Worm (Caenorhabditis elegans) whole organism, L1 larva: ENCODE measurements around the gene aqp-11.

ENCODE experiments used
- C34B4.2 ChIP-seq: sonication (generic microtip); optimal IDR thresholded peaks from 2 replicates; lab custom pipeline; 2017; ENCODE audit warnings: mild to moderate bottlenecking, missing genetic modification characterization, missing compliant biosample characterization
- F16B12.6 ChIP-seq: fragments of 150-350 bp; optimal IDR thresholded peaks from 2 replicates; lab custom pipeline; 2014; ENCODE audit warnings: missing biosample characterization, missing genetic modification characterization
- aha-1 ChIP-seq: fragments of 150-350 bp; optimal IDR thresholded peaks from 2 replicates; lab custom pipeline; 2014; ENCODE audit warnings: missing biosample characterization, missing genetic modification characterization
- alr-1 ChIP-seq: fragments of 200-800 bp; sonication (Bioruptor generic); optimal IDR thresholded peaks from 2 replicates; lab custom pipeline; 2018; ENCODE audit warnings: borderline replicate concordance, mild to moderate bottlenecking, missing genetic modification characterization, missing compliant biosample characterization
- aly-2 ChIP-seq: fragments of 150-350 bp; optimal IDR thresholded peaks from 2 replicates; lab custom pipeline; 2014; ENCODE audit warnings: missing biosample characterization, missing genetic modification characterization
- ama-1 ChIP-seq: fragments of 150-350 bp; optimal IDR thresholded peaks from 2 replicates; lab custom pipeline; 2014
- ceh-8 ChIP-seq: fragments of 200-800 bp; sonication (Bioruptor generic); optimal IDR thresholded peaks from 2 replicates; lab custom pipeline; 2018; ENCODE audit warnings: mild to moderate bottlenecking, missing genetic modification characterization, moderate library complexity, missing compliant biosample characterization
- ceh-82 ChIP-seq, 3 experiments: fragments of 150-350 bp in 1 of 3; sonication (generic microtip) in 2 of 3; optimal IDR thresholded peaks; 2 replicates each; lab custom pipeline; 2014 to 2017; ENCODE audit warnings: missing biosample characterization in 3 of 3, missing genetic modification characterization in 3 of 3
- ces-1 ChIP-seq: fragments of 150-350 bp; optimal IDR thresholded peaks from 2 replicates; lab custom pipeline; 2014; ENCODE audit warnings: missing biosample characterization, missing genetic modification reagents, missing genetic modification characterization
- dpl-1 ChIP-seq, 3 experiments: fragments of 150-350 bp in 2 of 3; sonication (generic microtip) in 1 of 3; optimal IDR thresholded peaks; 2 replicates each; lab custom pipeline; 2014 to 2017; ENCODE audit warnings: missing biosample characterization in 3 of 3, missing genetic modification characterization in 3 of 3, missing genetic modification reagents in 3 of 3
- efl-1 ChIP-seq, 4 experiments: fragments of 150-350 bp; optimal IDR thresholded peaks in 3 of 4; peaks in 1 of 4; 1 replicate in 1 of 4; 2 replicates in 3 of 4; lab custom pipeline; 2014; ENCODE audit warnings: missing biosample characterization in 2 of 4, missing genetic modification characterization in 2 of 4, missing genetic modification reagents in 2 of 4
- egl-13 ChIP-seq: sonication (generic microtip); optimal IDR thresholded peaks from 2 replicates; lab custom pipeline; 2016; ENCODE audit warnings: missing genotype, missing genetic modification reagents, missing genetic modification characterization, missing compliant biosample characterization
- egl-27 ChIP-seq, 2 experiments: fragments of 150-350 bp in 1 of 2; sonication (generic microtip); optimal IDR thresholded peaks; 3 replicates each; lab custom pipeline; 2017 to 2018; ENCODE audit warnings: missing biosample characterization in 2 of 2, missing genetic modification characterization in 2 of 2, missing genetic modification reagents in 2 of 2
- elt-2 ChIP-seq: sonication (generic microtip); optimal IDR thresholded peaks from 2 replicates; lab custom pipeline; 2016; ENCODE audit warnings: missing genetic modification characterization, mild to moderate bottlenecking, inconsistent platforms, missing compliant biosample characterization, missing genetic modification reagents
- fkh-10 ChIP-seq: sonication (generic microtip); optimal IDR thresholded peaks from 2 replicates; lab custom pipeline; 2017; ENCODE audit warnings: missing biosample characterization, missing genetic modification reagents, missing genetic modification characterization
- fkh-4 ChIP-seq: sonication (generic microtip); optimal IDR thresholded peaks from 2 replicates; lab custom pipeline; 2016; ENCODE audit warnings: missing compliant biosample characterization, missing genetic modification characterization, borderline replicate concordance
- fkh-8 ChIP-seq: sonication (generic microtip); optimal IDR thresholded peaks from 2 replicates; lab custom pipeline; 2016; ENCODE audit warnings: mild to moderate bottlenecking, missing genetic modification characterization, missing compliant biosample characterization
- hlh-17 ChIP-seq: fragments of 200-800 bp; sonication (Bioruptor generic); optimal IDR thresholded peaks from 2 replicates; lab custom pipeline; 2018; ENCODE audit warnings: missing genetic modification characterization, mild to moderate bottlenecking, missing compliant biosample characterization, moderate library complexity, borderline replicate concordance
- irx-1 ChIP-seq: sonication (generic microtip); optimal IDR thresholded peaks from 2 replicates; lab custom pipeline; 2016; ENCODE audit warnings: missing genetic modification characterization, missing compliant biosample characterization
- isw-1 ChIP-seq: fragments of 200-800 bp; sonication (Bioruptor generic); IDR thresholded peaks from 2 replicates; pipeline ENCODE4 v1.3.6; 2022; ENCODE audit warnings: missing genetic modification characterization, missing compliant biosample characterization
- lin-15B ChIP-seq: fragments of 150-350 bp; sonication (generic microtip); optimal IDR thresholded peaks from 3 replicates; lab custom pipeline; 2014; ENCODE audit warnings: missing biosample characterization, missing genetic modification characterization
- lin-35 ChIP-seq, 2 experiments: fragments of 150-350 bp; optimal IDR thresholded peaks; 2 replicates each; lab custom pipeline; 2014; ENCODE audit warnings: missing biosample characterization in 2 of 2, missing genetic modification characterization in 2 of 2, missing genetic modification reagents in 2 of 2
- lir-3 ChIP-seq: sonication (generic microtip); optimal IDR thresholded peaks from 2 replicates; lab custom pipeline; 2016; ENCODE audit warnings: mild to moderate bottlenecking, missing genetic modification characterization, moderate library complexity, missing compliant biosample characterization; ENCODE audit not compliant: poor library complexity
- lsy-2 ChIP-seq, 2 experiments: fragments of 150-350 bp; optimal IDR thresholded peaks; 2 replicates each; lab custom pipeline; 2014; ENCODE audit warnings: missing biosample characterization in 2 of 2, missing genetic modification characterization in 2 of 2
- mdl-1 ChIP-seq, 2 experiments: fragments of 150-350 bp; optimal IDR thresholded peaks; 2 replicates each; lab custom pipeline; 2014 to 2017; ENCODE audit warnings: missing biosample characterization in 2 of 2, missing genetic modification characterization in 2 of 2, inconsistent platforms in 1 of 2
- mep-1 ChIP-seq: fragments of 150-350 bp; optimal IDR thresholded peaks from 2 replicates; lab custom pipeline; 2014; ENCODE audit warnings: missing biosample characterization, missing genetic modification characterization
- nhr-11 ChIP-seq: fragments of 150-350 bp; optimal IDR thresholded peaks from 2 replicates; lab custom pipeline; 2014; ENCODE audit warnings: missing biosample characterization, missing genetic modification characterization
- nhr-12 ChIP-seq: sonication (generic microtip); optimal IDR thresholded peaks from 2 replicates; lab custom pipeline; 2017; ENCODE audit warnings: missing biosample characterization, missing genetic modification characterization
- nhr-19 ChIP-seq: fragments of 200-800 bp; sonication (Bioruptor generic); conservative IDR thresholded peaks from 2 replicates; pipeline ENCODE4 v1.3.6; 2022; ENCODE audit warnings: missing genetic modification characterization, missing compliant biosample characterization
- nhr-20 ChIP-seq: sonication (generic microtip); optimal IDR thresholded peaks from 2 replicates; lab custom pipeline; 2016; ENCODE audit warnings: mild to moderate bottlenecking, missing genetic modification characterization, missing compliant biosample characterization
- nhr-237 ChIP-seq: fragments of 150-350 bp; optimal IDR thresholded peaks from 2 replicates; lab custom pipeline; 2014; ENCODE audit warnings: missing biosample characterization, missing genetic modification characterization
- nhr-28 ChIP-seq: fragments of 150-350 bp; optimal IDR thresholded peaks from 2 replicates; lab custom pipeline; 2014; ENCODE audit warnings: missing biosample characterization, missing genetic modification characterization
- nhr-71 ChIP-seq: sonication (generic microtip); optimal IDR thresholded peaks from 2 replicates; lab custom pipeline; 2016; ENCODE audit warnings: mild to moderate bottlenecking, missing genetic modification characterization, moderate library complexity, missing compliant biosample characterization
- nhr-77 ChIP-seq: fragments of 150-350 bp; optimal IDR thresholded peaks from 2 replicates; lab custom pipeline; 2014; ENCODE audit warnings: missing biosample characterization, missing genetic modification characterization
- nhr-85 ChIP-seq: sonication (generic microtip); peaks from one replicate; lab custom pipeline; 2016; ENCODE audit warnings: missing genetic modification characterization, inconsistent platforms, missing compliant biosample characterization
- pax-3 ChIP-seq: fragments of 200-800 bp; sonication (Bioruptor generic); optimal IDR thresholded peaks from 2 replicates; lab custom pipeline; 2018; ENCODE audit warnings: mild to moderate bottlenecking, missing genetic modification characterization, moderate library complexity, missing compliant biosample characterization
- pqm-1 ChIP-seq: sonication (generic microtip); optimal IDR thresholded peaks from 3 replicates; lab custom pipeline; 2017; ENCODE audit warnings: missing biosample characterization, missing genetic modification characterization
- rnt-1 ChIP-seq: sonication (generic microtip); optimal IDR thresholded peaks from 2 replicates; lab custom pipeline; 2016; ENCODE audit warnings: mild to moderate bottlenecking, missing genetic modification characterization, moderate library complexity, missing compliant biosample characterization
- tbx-2 ChIP-seq: sonication (generic microtip); optimal IDR thresholded peaks from 2 replicates; lab custom pipeline; 2016; ENCODE audit warnings: missing genetic modification characterization, missing compliant biosample characterization
- tlp-1 ChIP-seq: fragments of 150-350 bp; optimal IDR thresholded peaks from 2 replicates; lab custom pipeline; 2014; ENCODE audit warnings: missing biosample characterization, missing genetic modification characterization
- unc-98 ChIP-seq: fragments of 200-800 bp; sonication (Bioruptor generic); IDR thresholded peaks from 2 replicates; pipeline ENCODE4 v1.3.6; 2022; ENCODE audit warnings: missing genetic modification characterization, missing compliant biosample characterization
- vab-15 ChIP-seq: sonication (generic microtip); optimal IDR thresholded peaks from 2 replicates; lab custom pipeline; 2017; ENCODE audit warnings: missing genotype, mild to moderate bottlenecking, missing genetic modification characterization, missing compliant biosample characterization
- ztf-4 ChIP-seq: fragments of 150-350 bp; optimal IDR thresholded peaks from 2 replicates; lab custom pipeline; 2014; ENCODE audit warnings: missing biosample characterization, missing genetic modification characterization

The aqp-11 gene

ce11 chrIII:13682019-13682418 is 8.9 kb downstream of the aqp-11 start:
- TF ChIP-seq F16B12.6 (tag; lab: Kevin White, UChicago) (no peak), nhr-85 (tag; lab: Kevin White, UChicago) (no peak), efl-1 (optimal IDR thresholded peaks at IDR 0.05; lab: Kevin White, UChicago) (no peak), efl-1 (GFP tag; optimal IDR thresholded peaks at IDR 0.05 in 1 of 2; lab: Kevin White, UChicago) (peak in 1 of 2 experiments; percentile 15), irx-1 (tag; lab: Kevin White, UChicago) (no peak)

ce11 chrIII:13683275-13683674 is 10.2 kb downstream of the aqp-11 start:
- TF ChIP-seq alr-1 (no peak), efl-1 (optimal IDR thresholded peaks at IDR 0.05; lab: Kevin White, UChicago) (peak in 1 of 2 experiments; percentile 40), efl-1 (GFP tag; optimal IDR thresholded peaks at IDR 0.05 in 1 of 2; lab: Kevin White, UChicago) (no peak)

- TF ChIP-seq hlh-17 (GFP tag; lab: Kevin White, UChicago) (no peak), unc-98 (GFP tag; lab: Robert Waterston, UW) (no peak), aly-2 (no peak)
- TF ChIP-seq, all 84 proteins: peak for 0
Measured at ce11 chrIII:13684236-13684635, 11.2 kb downstream of the aqp-11 start.

- no peak for TF ChIP-seq dpl-1 (GFP tag; optimal IDR thresholded peaks at IDR 0.05; lab: Kevin White, UChicago)
- peak; percentile 16 for TF ChIP-seq nhr-71 (tag; lab: Kevin White, UChicago)
- TF ChIP-seq fkh-8 (tag; lab: Kevin White, UChicago): peak; percentile 76
- TF ChIP-seq ceh-8 (GFP tag; lab: Kevin White, UChicago): peak; percentile 53
Measured at ce11 chrIII:13686309-13686708, 13.2 kb downstream of the aqp-11 start, which contains the start of gene dyf-2. Gene dyf-2, minus strand, starts transcription at chrIII:13686445.

- TF ChIP-seq lir-3 (tag; lab: Kevin White, UChicago) (no peak), tlp-1 (tag; lab: Kevin White, UChicago) (no peak), nhr-77 (tag; lab: Kevin White, UChicago) (no peak), nhr-12 (tag; lab: Kevin White, UChicago) (no peak), nhr-237 (no peak), pqm-1 (no peak), tbx-2 (tag; lab: Kevin White, UChicago) (no peak), vab-15 (no peak), lin-15B (tag; lab: Kevin White, UChicago) (no peak), isw-1 (GFP tag; lab: Robert Waterston, UW) (no peak), nhr-11 (tag; lab: Kevin White, UChicago) (no peak), ceh-8 (GFP tag; lab: Kevin White, UChicago) (no peak), nhr-85 (tag; lab: Kevin White, UChicago) (no peak), elt-2 (tag; lab: Kevin White, UChicago) (no peak), pax-3 (no peak), mep-1 (peak; percentile 19), egl-27 (tag; optimal IDR thresholded peaks at IDR 0.05; lab: Kevin White, UChicago) (no peak), aly-2 (no peak), lsy-2 (tag; optimal IDR thresholded peaks at IDR 0.05; lab: Kevin White, UChicago) (peak; percentile 9 to 49), C34B4.2 (tag; lab: Kevin White, UChicago) (no peak), fkh-10 (GFP tag; lab: Kevin White, UChicago) (no peak), egl-13 (tag; lab: Kevin White, UChicago) (no peak), nhr-20 (tag; lab: Kevin White, UChicago) (no peak), ztf-4 (tag; lab: Kevin White, UChicago) (no peak), aha-1 (tag; lab: Kevin White, UChicago) (no peak), nhr-19 (GFP tag; lab: Robert Waterston, UW) (no peak), mdl-1 (tag; optimal IDR thresholded peaks at IDR 0.05; lab: Kevin White, UChicago) (peak in 1 of 2 experiments; percentile 15), fkh-8 (tag; lab: Kevin White, UChicago) (no peak), nhr-28 (no peak), ceh-82 (tag; optimal IDR thresholded peaks at IDR 0.05; lab: Kevin White, UChicago) (peak in 1 of 3 experiments; percentile 19), unc-98 (GFP tag; lab: Robert Waterston, UW) (no peak), rnt-1 (tag; lab: Kevin White, UChicago) (no peak), ama-1 (no peak), hlh-17 (GFP tag; lab: Kevin White, UChicago) (no peak), fkh-4 (tag; lab: Kevin White, UChicago) (no peak), F16B12.6 (tag; lab: Kevin White, UChicago) (peak; percentile 80), ces-1 (GFP tag; lab: Kevin White, UChicago) (no peak), lin-35 (GFP tag; optimal IDR thresholded peaks at IDR 0.05; lab: Kevin White, UChicago) (peak; percentile 37 to 49)
Measured at ce11 chrIII:13687211-13687610, 14.1 kb downstream of the aqp-11 start, which contains the start of gene cul-2. Gene cul-2, plus strand, starts transcription at chrIII:13687269.
